Worm (Caenorhabditis elegans) whole organism, L2 larva: ENCODE measurements around the gene acy-2.

Source experiments
- C34F6.9 ChIP-seq: fragments of 150-350 bp; optimal IDR thresholded peaks from 2 replicates; lab custom pipeline; 2014; ENCODE audit warnings: missing biosample characterization, missing genetic modification characterization
- F13H6.1 ChIP-seq: sonication (generic microtip); optimal IDR thresholded peaks from 2 replicates; lab custom pipeline; 2016; ENCODE audit warnings: missing genetic modification characterization, missing compliant biosample characterization
- R02D3.7 ChIP-seq: fragments of 150-350 bp; optimal IDR thresholded peaks from 2 replicates; lab custom pipeline; 2014; ENCODE audit warnings: missing biosample characterization, missing genetic modification characterization
- Y55F3AM.14 ChIP-seq: fragments of 200-800 bp; sonication (Bioruptor generic); optimal IDR thresholded peaks from 2 replicates; lab custom pipeline; 2018; ENCODE audit warnings: mild to moderate bottlenecking, missing genetic modification characterization, missing compliant biosample characterization
- ZK546.5 ChIP-seq: sonication (generic microtip); optimal IDR thresholded peaks from 2 replicates; lab custom pipeline; 2017; ENCODE audit warnings: missing biosample characterization, missing genetic modification characterization
- alr-1 ChIP-seq: fragments of 150-350 bp; optimal IDR thresholded peaks from 2 replicates; lab custom pipeline; 2014; ENCODE audit warnings: missing biosample characterization, missing genetic modification characterization
- aly-2 ChIP-seq: fragments of 150-350 bp; optimal IDR thresholded peaks from 2 replicates; lab custom pipeline; 2014; ENCODE audit warnings: missing biosample characterization, missing genetic modification characterization
- ama-1 ChIP-seq: fragments of 150-350 bp; optimal IDR thresholded peaks from 2 replicates; lab custom pipeline; 2018; ENCODE audit warnings: inconsistent platforms
- blmp-1 ChIP-seq: sonication (generic microtip); optimal IDR thresholded peaks from 2 replicates; lab custom pipeline; 2017; ENCODE audit warnings: missing genetic modification characterization, mild to moderate bottlenecking, missing compliant biosample characterization, antibody characterized with exemption, moderate library complexity; ENCODE audit not compliant: insufficient read depth
- ceh-16 ChIP-seq: fragments of 150-350 bp; optimal IDR thresholded peaks from 2 replicates; lab custom pipeline; 2014; ENCODE audit warnings: missing biosample characterization, missing genetic modification characterization
- ceh-82 ChIP-seq: fragments of 150-350 bp; optimal IDR thresholded peaks from 2 replicates; lab custom pipeline; 2014; ENCODE audit warnings: missing biosample characterization, missing genetic modification characterization
- crh-2 ChIP-seq: sonication (generic microtip); optimal IDR thresholded peaks from 2 replicates; lab custom pipeline; 2017; ENCODE audit warnings: missing biosample characterization, missing genetic modification characterization
- dmd-4 ChIP-seq: sonication (generic microtip); optimal IDR thresholded peaks from 2 replicates; lab custom pipeline; 2017; ENCODE audit warnings: missing biosample characterization, missing genetic modification characterization
- egl-27 ChIP-seq: sonication (generic microtip); optimal IDR thresholded peaks from 3 replicates; lab custom pipeline; 2017; ENCODE audit warnings: missing biosample characterization, missing genetic modification reagents, missing genetic modification characterization
- elt-1 ChIP-seq: fragments of 150-350 bp; optimal IDR thresholded peaks from 2 replicates; lab custom pipeline; 2014; ENCODE audit warnings: missing biosample characterization, missing genetic modification characterization
- elt-3 ChIP-seq: sonication (generic microtip); optimal IDR thresholded peaks from 2 replicates; lab custom pipeline; 2017; ENCODE audit warnings: missing biosample characterization, missing genetic modification characterization
- fos-1 ChIP-seq: fragments of 150-350 bp; optimal IDR thresholded peaks from 2 replicates; lab custom pipeline; 2014; ENCODE audit warnings: missing biosample characterization, missing genetic modification characterization
- gmeb-1 ChIP-seq: fragments of 150-350 bp; optimal IDR thresholded peaks from 2 replicates; lab custom pipeline; 2014; ENCODE audit warnings: missing biosample characterization, missing genetic modification characterization
- lin-11 ChIP-seq: fragments of 150-350 bp; sonication (generic microtip); optimal IDR thresholded peaks from 2 replicates; lab custom pipeline; 2014; ENCODE audit warnings: missing biosample characterization, missing genetic modification characterization, inconsistent platforms, mixed read lengths
- lin-13 ChIP-seq: fragments of 150-350 bp; optimal IDR thresholded peaks from 2 replicates; lab custom pipeline; 2014; ENCODE audit warnings: missing biosample characterization, missing genetic modification reagents, missing genetic modification characterization
- lin-39 ChIP-seq: fragments of 150-350 bp; optimal IDR thresholded peaks from 2 replicates; lab custom pipeline; 2014; ENCODE audit warnings: missing biosample characterization, missing genetic modification reagents, missing genetic modification characterization
- lsy-2 ChIP-seq, 2 experiments: fragments of 150-350 bp in 1 of 2; sonication (generic microtip) in 1 of 2; optimal IDR thresholded peaks; 2 replicates each; lab custom pipeline; 2014 to 2017; ENCODE audit warnings: missing biosample characterization in 2 of 2, missing genetic modification characterization in 2 of 2
- mab-5 ChIP-seq: fragments of 150-350 bp; optimal IDR thresholded peaks from 2 replicates; lab custom pipeline; 2014; ENCODE audit warnings: missing biosample characterization, missing genetic modification characterization
- mbf-1 ChIP-seq: sonication (generic microtip); optimal IDR thresholded peaks from 2 replicates; lab custom pipeline; 2017; ENCODE audit warnings: missing biosample characterization, missing genetic modification characterization
- mdl-1 ChIP-seq, 2 experiments: fragments of 150-350 bp in 1 of 2; sonication (generic microtip) in 1 of 2; optimal IDR thresholded peaks; 2 replicates each; lab custom pipeline; 2017; ENCODE audit warnings: missing biosample characterization in 2 of 2, missing genetic modification characterization in 2 of 2
- nhr-10 ChIP-seq: sonication (generic microtip); optimal IDR thresholded peaks from 2 replicates; lab custom pipeline; 2017; ENCODE audit warnings: missing biosample characterization, missing genetic modification characterization
- nhr-11 ChIP-seq: fragments of 150-350 bp; optimal IDR thresholded peaks from 2 replicates; lab custom pipeline; 2014; ENCODE audit warnings: missing biosample characterization, missing genetic modification characterization
- nhr-12 ChIP-seq: fragments of 150-350 bp; optimal IDR thresholded peaks from 2 replicates; lab custom pipeline; 2014; ENCODE audit warnings: missing biosample characterization, missing genetic modification characterization
- nhr-129 ChIP-seq: fragments of 150-350 bp; optimal IDR thresholded peaks from 2 replicates; lab custom pipeline; 2014; ENCODE audit warnings: missing biosample characterization, missing genetic modification characterization
- nhr-21 ChIP-seq: fragments of 150-350 bp; optimal IDR thresholded peaks from 2 replicates; lab custom pipeline; 2014; ENCODE audit warnings: missing biosample characterization, missing genetic modification characterization
- nhr-23 ChIP-seq: fragments of 150-350 bp; optimal IDR thresholded peaks from 2 replicates; lab custom pipeline; 2014; ENCODE audit warnings: missing biosample characterization, missing genetic modification reagents, missing genetic modification characterization
- nhr-237 ChIP-seq: fragments of 150-350 bp; optimal IDR thresholded peaks from 2 replicates; lab custom pipeline; 2014; ENCODE audit warnings: missing biosample characterization, missing genetic modification characterization
- nhr-25 ChIP-seq: fragments of 150-350 bp; sonication (generic microtip); optimal IDR thresholded peaks from 3 replicates; lab custom pipeline; 2014; ENCODE audit warnings: missing biosample characterization, missing genetic modification characterization
- nhr-6 ChIP-seq: fragments of 150-350 bp; optimal IDR thresholded peaks from 2 replicates; lab custom pipeline; 2014; ENCODE audit warnings: missing biosample characterization, missing genetic modification characterization
- nhr-77 ChIP-seq: fragments of 150-350 bp; optimal IDR thresholded peaks from 2 replicates; lab custom pipeline; 2014; ENCODE audit warnings: missing biosample characterization, missing genetic modification characterization
- peb-1 ChIP-seq: fragments of 150-350 bp; optimal IDR thresholded peaks from 2 replicates; lab custom pipeline; 2014; ENCODE audit warnings: missing biosample characterization, missing genetic modification characterization
- sem-4 ChIP-seq: fragments of 150-350 bp; optimal IDR thresholded peaks from 2 replicates; lab custom pipeline; 2014; ENCODE audit warnings: missing biosample characterization, missing genetic modification reagents, missing genetic modification characterization
- skn-1 ChIP-seq: sonication (generic microtip); optimal IDR thresholded peaks from 2 replicates; lab custom pipeline; 2017; ENCODE audit warnings: missing biosample characterization, missing genetic modification characterization
- sma-3 ChIP-seq: sonication (generic microtip); optimal IDR thresholded peaks from 2 replicates; lab custom pipeline; 2016; ENCODE audit warnings: missing genetic modification reagents, missing genetic modification characterization, missing compliant biosample characterization
- sma-9 ChIP-seq, 2 experiments: fragments of 150-350 bp in 1 of 2; sonication (generic microtip) in 1 of 2; optimal IDR thresholded peaks; 2 replicates each; lab custom pipeline; 2014 to 2016; ENCODE audit warnings: missing genetic modification characterization in 2 of 2, mild to moderate bottlenecking in 1 of 2, missing biosample characterization in 1 of 2, missing compliant biosample characterization in 1 of 2, missing genetic modification reagents in 1 of 2, moderate library complexity in 1 of 2
- snpc-4 ChIP-seq: fragments of 150-350 bp; optimal IDR thresholded peaks from 2 replicates; lab custom pipeline; 2014; ENCODE audit warnings: missing biosample characterization, missing genetic modification characterization
- unc-39 ChIP-seq: fragments of 150-350 bp; optimal IDR thresholded peaks from 2 replicates; lab custom pipeline; 2014; ENCODE audit warnings: missing biosample characterization, missing genetic modification characterization
- unc-55 ChIP-seq: fragments of 150-350 bp; sonication (generic microtip); optimal IDR thresholded peaks from 3 replicates; lab custom pipeline; 2014; ENCODE audit warnings: missing biosample characterization, missing genetic modification reagents, missing genetic modification characterization
- unc-62 ChIP-seq: fragments of 150-350 bp; optimal IDR thresholded peaks from 2 replicates; lab custom pipeline; 2014; ENCODE audit warnings: missing biosample characterization, missing genetic modification reagents, missing genetic modification characterization
- zag-1 ChIP-seq: fragments of 150-350 bp; optimal IDR thresholded peaks from 2 replicates; lab custom pipeline; 2014; ENCODE audit warnings: missing biosample characterization, missing genetic modification characterization
- ztf-1 ChIP-seq: fragments of 200-800 bp; sonication (Bioruptor generic); conservative IDR thresholded peaks from 2 replicates; pipeline ENCODE4 v1.3.6; 2022; ENCODE audit warnings: missing genetic modification characterization, missing compliant biosample characterization
- ztf-11 ChIP-seq: sonication (generic microtip); optimal IDR thresholded peaks from 2 replicates; lab custom pipeline; 2017; ENCODE audit warnings: missing biosample characterization, missing genetic modification characterization
- ztf-4 ChIP-seq: fragments of 150-350 bp; optimal IDR thresholded peaks from 2 replicates; lab custom pipeline; 2014; ENCODE audit warnings: missing biosample characterization, missing genetic modification characterization

acy-2 gene

ce11 chrV:6000368-6000802, 24.6 kb downstream of the acy-2 start:
- TF ChIP-seq ama-1 (lab: Kevin White, UChicago) (no peak), ceh-82 (tag; lab: Kevin White, UChicago) (peak; percentile 7), zag-1 (no peak), lsy-2 (tag; optimal IDR thresholded peaks at IDR 0.05; lab: Kevin White, UChicago) (peak; percentile 73 to 91), R02D3.7 (no peak), skn-1 (no peak), crh-2 (tag; lab: Kevin White, UChicago) (peak; percentile 98), sma-3 (peak; percentile 97), C34F6.9 (tag; lab: Kevin White, UChicago) (peak; percentile 95), sem-4 (peak; percentile 82), fos-1 (no peak), nhr-6 (tag; lab: Kevin White, UChicago) (peak; percentile 97), F13H6.1 (peak; percentile 97), nhr-21 (tag; lab: Kevin White, UChicago) (peak; percentile 96), unc-62 (GFP tag; lab: Kevin White, UChicago) (peak; percentile 91), lin-39 (tag; lab: Kevin White, UChicago) (no peak), ceh-16 (tag; lab: Kevin White, UChicago) (peak; percentile 80), alr-1 (tag; lab: Kevin White, UChicago) (peak; percentile 55), lin-11 (peak; percentile 67), elt-1 (no peak), nhr-10 (tag; lab: Kevin White, UChicago) (peak; percentile 61), nhr-129 (tag; lab: Kevin White, UChicago) (peak; percentile 96), ztf-1 (GFP tag; lab: Robert Waterston, UW) (no peak), nhr-11 (tag; lab: Kevin White, UChicago) (peak; percentile 9), unc-39 (tag; lab: Kevin White, UChicago) (no peak), gmeb-1 (tag; lab: Kevin White, UChicago) (peak; percentile 72), mab-5 (tag; lab: Kevin White, UChicago) (no peak), unc-55 (GFP tag; lab: Kevin White, UChicago) (peak; percentile 90), mbf-1 (tag; lab: Kevin White, UChicago) (no peak), elt-3 (tag; lab: Kevin White, UChicago) (no peak), lin-13 (GFP tag; lab: Kevin White, UChicago) (peak; percentile 67), nhr-12 (tag; lab: Kevin White, UChicago) (peak; percentile 10), ZK546.5 (tag; lab: Kevin White, UChicago) (no peak), ztf-11 (tag; lab: Kevin White, UChicago) (no peak), blmp-1 (peak; percentile 100), dmd-4 (no peak), aly-2 (tag; lab: Kevin White, UChicago) (no peak), nhr-237 (no peak), ztf-4 (tag; lab: Kevin White, UChicago) (peak; percentile 97), nhr-77 (tag; lab: Kevin White, UChicago) (peak; percentile 71), mdl-1 (tag; optimal IDR thresholded peaks at IDR 0.05; lab: Kevin White, UChicago) (peak; percentile 83 to 87), sma-9 (GFP tag; optimal IDR thresholded peaks at IDR 0.05; lab: Kevin White, UChicago) (peak; percentile 99), sma-9 (tag; optimal IDR thresholded peaks at IDR 0.05; lab: Kevin White, UChicago) (no peak), snpc-4 (peak; percentile 62), Y55F3AM.14 (GFP tag; lab: Kevin White, UChicago) (peak; percentile 92), egl-27 (tag; lab: Kevin White, UChicago) (peak; percentile 95), peb-1 (tag; lab: Kevin White, UChicago) (peak; percentile 32), nhr-23 (tag; lab: Kevin White, UChicago) (no peak), nhr-25 (tag; lab: Kevin White, UChicago) (peak; percentile 95)
